Fruit fly (Drosophila melanogaster): Measurements from ENCODE around the gene Pgant8.

Pgant8 gene

dm6 chr3L:15672800-15673199 is 10.9 kb upstream of the Pgant8 start:
- no peak for TF ChIP-seq foxo (GFP tag; optimal IDR thresholded peaks at IDR 0.05)
- no peak for TF ChIP-seq Dif (GFP tag; optimal IDR thresholded peaks at IDR 0.05; ENCODE audit: partially characterized antibody)
- TF ChIP-seq Myc (optimal IDR thresholded peaks at IDR 0.05), result no peak
- TF ChIP-seq tai (GFP tag; optimal IDR thresholded peaks at IDR 0.05), result no peak
- no peak for TF ChIP-seq sv (GFP tag; optimal IDR thresholded peaks at IDR 0.05)
- TF ChIP-seq HLH106 (tag; optimal IDR thresholded peaks at IDR 0.05), result no peak
- no peak for TF ChIP-seq lola (GFP tag; optimal IDR thresholded peaks at IDR 0.05)
- no peak for TF ChIP-seq CG9705 (GFP tag; optimal IDR thresholded peaks at IDR 0.05)
- TF ChIP-seq Rel (GFP tag; optimal IDR thresholded peaks at IDR 0.05), result no peak
- TF ChIP-seq Rel (tag; optimal IDR thresholded peaks at IDR 0.05), result no peak
- no peak for TF ChIP-seq Hnf4 (GFP tag; optimal IDR thresholded peaks at IDR 0.05)
- no peak for TF ChIP-seq Dfd (GFP tag; optimal IDR thresholded peaks at IDR 0.05)
- TF ChIP-seq fru (GFP tag; optimal IDR thresholded peaks at IDR 0.05), result no peak
- no peak for TF ChIP-seq Hr83 (GFP tag; optimal IDR thresholded peaks at IDR 0.05; ENCODE audit: poor library complexity, severe bottlenecking)
- TF ChIP-seq CG32264 (GFP tag; optimal IDR thresholded peaks at IDR 0.05), result no peak
- no peak for TF ChIP-seq jim (GFP tag; optimal IDR thresholded peaks at IDR 0.05)
- TF ChIP-seq OdsH (GFP tag; optimal IDR thresholded peaks at IDR 0.05), result no peak
- TF ChIP-seq pan (optimal IDR thresholded peaks at IDR 0.05), result no peak
- no peak for TF ChIP-seq Vsx2 (GFP tag; optimal IDR thresholded peaks at IDR 0.05; ENCODE audit: partially characterized antibody)

dm6 chr3L:15675111-15675510 is 8.6 kb upstream of the Pgant8 start:
- no peak for TF ChIP-seq usp (GFP tag; optimal IDR thresholded peaks at IDR 0.05)
- TF ChIP-seq sv (GFP tag; optimal IDR thresholded peaks at IDR 0.05), result peak; percentile 9
- no peak for TF ChIP-seq Hr83 (GFP tag; optimal IDR thresholded peaks at IDR 0.05; ENCODE audit: poor library complexity, severe bottlenecking)
- no peak for TF ChIP-seq OdsH (GFP tag; optimal IDR thresholded peaks at IDR 0.05)
- TF ChIP-seq lola (GFP tag; optimal IDR thresholded peaks at IDR 0.05), result no peak

- TF ChIP-seq CG9705 (GFP tag; optimal IDR thresholded peaks at IDR 0.05), result no peak
- no peak for TF ChIP-seq psq (GFP tag; optimal IDR thresholded peaks at IDR 0.05)
- TF ChIP-seq woc (GFP tag; optimal IDR thresholded peaks at IDR 0.05), result no peak
- TF ChIP-seq rgr (GFP tag; optimal IDR thresholded peaks at IDR 0.05), result no peak
- TF ChIP-seq h (GFP tag; optimal IDR thresholded peaks at IDR 0.05), result no peak
- TF ChIP-seq Sp1 (GFP tag; optimal IDR thresholded peaks at IDR 0.05), result no peak
- TF ChIP-seq Hr83 (GFP tag; optimal IDR thresholded peaks at IDR 0.05; ENCODE audit: poor library complexity, severe bottlenecking), result no peak
- no peak for TF ChIP-seq HLH106 (tag; optimal IDR thresholded peaks at IDR 0.05)
- no peak for TF ChIP-seq ey (GFP tag; optimal IDR thresholded peaks at IDR 0.05)
- no peak for TF ChIP-seq Mio (GFP tag; optimal IDR thresholded peaks at IDR 0.05)
- TF ChIP-seq sv (GFP tag; optimal IDR thresholded peaks at IDR 0.05), result no peak
- no peak for TF ChIP-seq Jra (GFP tag; optimal IDR thresholded peaks at IDR 0.05)
- no peak for TF ChIP-seq Hnf4 (GFP tag; optimal IDR thresholded peaks at IDR 0.05)
- no peak for TF ChIP-seq fru (GFP tag; optimal IDR thresholded peaks at IDR 0.05)
- no peak for TF ChIP-seq GATAd (GFP tag; optimal IDR thresholded peaks at IDR 0.05)
- TF ChIP-seq dsf (GFP tag; optimal IDR thresholded peaks at IDR 0.05; ENCODE audit: borderline replicate concordance), result no peak
- no peak for TF ChIP-seq Myc (optimal IDR thresholded peaks at IDR 0.05)
- TF ChIP-seq foxo (GFP tag; optimal IDR thresholded peaks at IDR 0.05), result no peak
- TF ChIP-seq brk (GFP tag; optimal IDR thresholded peaks at IDR 0.05), result no peak
- no peak for TF ChIP-seq Vsx2 (GFP tag; optimal IDR thresholded peaks at IDR 0.05; ENCODE audit: partially characterized antibody)
Observed at dm6 chr3L:15677662-15678061, 6.0 kb upstream of the Pgant8 start.

- TF ChIP-seq dsf (GFP tag; optimal IDR thresholded peaks at IDR 0.05; ENCODE audit: borderline replicate concordance), result no peak
- no peak for TF ChIP-seq Hr83 (GFP tag; optimal IDR thresholded peaks at IDR 0.05; ENCODE audit: poor library complexity, severe bottlenecking)
- TF ChIP-seq CG9705 (GFP tag; optimal IDR thresholded peaks at IDR 0.05), result no peak
- TF ChIP-seq N (GFP tag; optimal IDR thresholded peaks at IDR 0.05), result no peak
- TF ChIP-seq lola (GFP tag; optimal IDR thresholded peaks at IDR 0.05), result no peak
- no peak for TF ChIP-seq jim (GFP tag; optimal IDR thresholded peaks at IDR 0.05)
- no peak for TF ChIP-seq tai (GFP tag; optimal IDR thresholded peaks at IDR 0.05)
- TF ChIP-seq ey (GFP tag; optimal IDR thresholded peaks at IDR 0.05), result no peak
- TF ChIP-seq Myc (optimal IDR thresholded peaks at IDR 0.05), result no peak
- no peak for TF ChIP-seq sv (GFP tag; optimal IDR thresholded peaks at IDR 0.05)
- no peak for TF ChIP-seq brk (GFP tag; optimal IDR thresholded peaks at IDR 0.05)
- TF ChIP-seq Abd-B (GFP tag; optimal IDR thresholded peaks at IDR 0.05), result no peak
- no peak for TF ChIP-seq psq (GFP tag; optimal IDR thresholded peaks at IDR 0.05)
- TF ChIP-seq usp (GFP tag; optimal IDR thresholded peaks at IDR 0.05), result no peak
- TF ChIP-seq Vsx2 (GFP tag; optimal IDR thresholded peaks at IDR 0.05; ENCODE audit: partially characterized antibody), result no peak
- no peak for TF ChIP-seq CG32264 (GFP tag; optimal IDR thresholded peaks at IDR 0.05)
- TF ChIP-seq pan (optimal IDR thresholded peaks at IDR 0.05), result no peak
- TF ChIP-seq br (GFP tag; optimal IDR thresholded peaks at IDR 0.05), result no peak
Observed at dm6 chr3L:15678284-15678683, 5.4 kb upstream of the Pgant8 start.
